Fruit fly (Drosophila melanogaster) whole organism, wandering third instar larva: ENCODE data around the gene bys.

Experiments used
- Abd-B ChIP-seq: fragments of >200 bp; optimal IDR thresholded peaks from 2 replicates; lab custom pipeline; 2017; ENCODE audit warnings: missing biosample characterization, missing genetic modification characterization
- CG32264 ChIP-seq: fragments of 200-800 bp; sonication (Bioruptor generic); optimal IDR thresholded peaks from 2 replicates; lab custom pipeline; 2016; ENCODE audit warnings: missing biosample characterization, missing genetic modification characterization
- CG9705 ChIP-seq: fragments of 200-800 bp; sonication (Bioruptor generic); optimal IDR thresholded peaks from 2 replicates; lab custom pipeline; 2018; ENCODE audit warnings: missing biosample characterization, mild to moderate bottlenecking, missing genetic modification characterization
- CrebA ChIP-seq: fragments of 200-800 bp; sonication (Bioruptor generic); optimal IDR thresholded peaks from 2 replicates; lab custom pipeline; 2016; ENCODE audit warnings: missing biosample characterization, mild to moderate bottlenecking, missing genetic modification characterization, borderline replicate concordance
- Dfd ChIP-seq: fragments of >200 bp; optimal IDR thresholded peaks from 2 replicates; lab custom pipeline; 2017; ENCODE audit warnings: missing biosample characterization, missing genetic modification characterization
- Dif ChIP-seq: fragments of 200-275, 200-300 bp; sonication (Bioruptor generic); optimal IDR thresholded peaks from 2 replicates; lab custom pipeline; 2018; ENCODE audit warnings: missing biosample characterization, missing genetic modification characterization; ENCODE audit not compliant: partially characterized antibody
- GATAd ChIP-seq: sonication (Bioruptor generic); optimal IDR thresholded peaks from 2 replicates; lab custom pipeline; 2016; ENCODE audit warnings: missing biosample characterization, missing genetic modification characterization
- Hnf4 ChIP-seq: fragments of 200-800 bp; sonication (Bioruptor generic); optimal IDR thresholded peaks from 2 replicates; lab custom pipeline; 2016; ENCODE audit warnings: missing biosample characterization, mild to moderate bottlenecking, missing genetic modification characterization
- Hr78 ChIP-seq: fragments of >200 bp; optimal IDR thresholded peaks from 2 replicates; lab custom pipeline; 2017; ENCODE audit warnings: missing biosample characterization, missing genetic modification characterization
- Hr83 ChIP-seq: fragments of 200-300 bp; sonication (Bioruptor generic); optimal IDR thresholded peaks from 2 replicates; lab custom pipeline; 2016; ENCODE audit warnings: missing biosample characterization, mild to moderate bottlenecking, missing genetic modification characterization, moderate library complexity; ENCODE audit not compliant: poor library complexity, severe bottlenecking
- Jra ChIP-seq: sonication (Bioruptor generic); optimal IDR thresholded peaks from 2 replicates; lab custom pipeline; 2016; ENCODE audit warnings: missing biosample characterization, missing genetic modification characterization
- Mio ChIP-seq: sonication (Bioruptor generic); optimal IDR thresholded peaks from 2 replicates; lab custom pipeline; 2016; ENCODE audit warnings: missing biosample characterization, missing genetic modification characterization
- Myc ChIP-seq: fragments of >200 bp; optimal IDR thresholded peaks from 2 replicates; lab custom pipeline; 2017
- N ChIP-seq: fragments of >200 bp; optimal IDR thresholded peaks from 2 replicates; lab custom pipeline; 2018; ENCODE audit warnings: missing biosample characterization, missing external identifiers, missing genetic modification characterization
- OdsH ChIP-seq: fragments of 200-800 bp; sonication (Bioruptor generic); optimal IDR thresholded peaks from 2 replicates; lab custom pipeline; 2016; ENCODE audit warnings: missing biosample characterization, mild to moderate bottlenecking, missing genetic modification characterization
- Rel ChIP-seq, 2 experiments: fragments of 200-800 bp; sonication (Bioruptor generic) in 1 of 2; optimal IDR thresholded peaks; 2 replicates in 1 of 2; 3 replicates in 1 of 2; lab custom pipeline; 2016 to 2019; ENCODE audit warnings: mild to moderate bottlenecking in 2 of 2, missing biosample characterization in 2 of 2, missing genetic modification characterization in 2 of 2, moderate library complexity in 1 of 2
- Sp1 ChIP-seq: fragments of 200-800 bp; sonication (Bioruptor generic); optimal IDR thresholded peaks from 3 replicates; lab custom pipeline; 2019; ENCODE audit warnings: missing biosample characterization, mild to moderate bottlenecking, missing genetic modification characterization, moderate library complexity
- Vsx2 ChIP-seq: fragments of 200-300, 225-300 bp; sonication (Bioruptor generic); optimal IDR thresholded peaks from 2 replicates; lab custom pipeline; 2018; ENCODE audit warnings: missing biosample characterization, missing genetic modification characterization; ENCODE audit not compliant: partially characterized antibody
- br ChIP-seq: fragments of 200-800 bp; sonication (Bioruptor generic); optimal IDR thresholded peaks from 2 replicates; lab custom pipeline; 2016; ENCODE audit warnings: missing biosample characterization, missing genetic modification characterization
- brk ChIP-seq: fragments of 200-800 bp; sonication (Bioruptor generic); optimal IDR thresholded peaks from 2 replicates; lab custom pipeline; 2016; ENCODE audit warnings: missing biosample characterization, mild to moderate bottlenecking, missing genetic modification characterization
- dl ChIP-seq, 2 experiments: fragments of 175-275, 200-275 bp in 1 of 2; fragments of 200-275 bp in 1 of 2; sonication (Bioruptor generic); optimal IDR thresholded peaks; lab custom pipeline; 2018; ENCODE audit warnings: mild to moderate bottlenecking in 2 of 2, missing biosample characterization in 2 of 2, missing genetic modification characterization in 2 of 2, moderate library complexity in 2 of 2; ENCODE audit not compliant: partially characterized antibody in 2 of 2, insufficient read depth in 1 of 2
- dmrt93B ChIP-seq: fragments of 200-800 bp; sonication (Bioruptor generic); optimal IDR thresholded peaks from 2 replicates; lab custom pipeline; 2018; ENCODE audit warnings: missing biosample characterization, mild to moderate bottlenecking, missing genetic modification characterization
- dsf ChIP-seq: sonication (Bioruptor generic); optimal IDR thresholded peaks from 2 replicates; lab custom pipeline; 2016; ENCODE audit warnings: missing biosample characterization, missing genetic modification characterization, borderline replicate concordance
- foxo ChIP-seq, 2 experiments: fragments of 200-800 bp; sonication (Bioruptor generic); optimal IDR thresholded peaks; 2 replicates in 1 of 2; 3 replicates in 1 of 2; lab custom pipeline; 2016 to 2017; ENCODE audit warnings: missing biosample characterization in 2 of 2, missing genetic modification characterization in 2 of 2
- fru ChIP-seq: fragments of 200-800 bp; sonication (Bioruptor generic); optimal IDR thresholded peaks from 3 replicates; lab custom pipeline; 2016; ENCODE audit warnings: missing biosample characterization, mild to moderate bottlenecking, missing genetic modification characterization
- h ChIP-seq: fragments of 200-800 bp; sonication (Bioruptor generic); optimal IDR thresholded peaks from 3 replicates; lab custom pipeline; 2016; ENCODE audit warnings: missing biosample characterization, mild to moderate bottlenecking, missing genetic modification characterization
- jim ChIP-seq: fragments of 175-275, 200-325 bp; sonication (Bioruptor generic); optimal IDR thresholded peaks from 2 replicates; lab custom pipeline; 2016; ENCODE audit warnings: missing biosample characterization, mild to moderate bottlenecking, missing genetic modification characterization
- lola ChIP-seq: fragments of >200 bp; optimal IDR thresholded peaks from 2 replicates; lab custom pipeline; 2017; ENCODE audit warnings: missing biosample characterization, missing genetic modification characterization
- pan ChIP-seq: fragments of >200 bp; optimal IDR thresholded peaks from 2 replicates; lab custom pipeline; 2017
- psq ChIP-seq: fragments of 200-800 bp; sonication (Bioruptor generic); optimal IDR thresholded peaks from 3 replicates; lab custom pipeline; 2017; ENCODE audit warnings: missing biosample characterization, mild to moderate bottlenecking, missing genetic modification characterization, moderate library complexity
- rgr ChIP-seq: fragments of 200-800 bp; sonication (Bioruptor generic); optimal IDR thresholded peaks from 3 replicates; lab custom pipeline; 2016; ENCODE audit warnings: missing biosample characterization, mild to moderate bottlenecking, missing genetic modification characterization
- sage ChIP-seq: fragments of 200-800 bp; sonication (Bioruptor generic); optimal IDR thresholded peaks from 2 replicates; lab custom pipeline; 2016; ENCODE audit warnings: missing biosample characterization, mild to moderate bottlenecking, missing genetic modification characterization
- sv ChIP-seq: fragments of 200-800 bp; sonication (Bioruptor generic); optimal IDR thresholded peaks from 3 replicates; lab custom pipeline; 2016; ENCODE audit warnings: missing biosample characterization, missing genetic modification characterization
- tai ChIP-seq: sonication (Bioruptor generic); optimal IDR thresholded peaks from 2 replicates; lab custom pipeline; 2016; ENCODE audit warnings: missing biosample characterization, missing genetic modification characterization
- usp ChIP-seq: fragments of >200 bp; optimal IDR thresholded peaks from 2 replicates; lab custom pipeline; 2017; ENCODE audit warnings: missing biosample characterization, missing genetic modification characterization
- woc ChIP-seq: sonication (Bioruptor generic); optimal IDR thresholded peaks from 2 replicates; lab custom pipeline; 2016; ENCODE audit warnings: missing biosample characterization, mild to moderate bottlenecking, missing genetic modification characterization

The bys gene

dm6 chrX:7924913-7925312 is 23.2 kb downstream of the bys start:
- TF ChIP-seq CG32264 (GFP tag; lab: Kevin White, UChicago) (no peak), pan (lab: Kevin White, UChicago) (no peak), lola (no peak), Hnf4 (GFP tag; lab: Kevin White, UChicago) (no peak), Mio (GFP tag; lab: Kevin White, UChicago) (no peak), Vsx2 (GFP tag; lab: Kevin White, UChicago) (no peak)

- TF ChIP-seq usp (GFP tag; lab: Kevin White, UChicago) (no peak), dl (GFP tag; optimal IDR thresholded peaks at IDR 0.05; lab: Kevin White, UChicago; ENCODE audit: insufficient read depth in 1 of 2, partially characterized antibody in 2 of 2) (peak; percentile 10 to 64), Sp1 (GFP tag; lab: Kevin White, UChicago) (no peak), N (no peak), Hnf4 (GFP tag; lab: Kevin White, UChicago) (peak; percentile 2), rgr (GFP tag; lab: Kevin White, UChicago) (no peak), GATAd (GFP tag; lab: Kevin White, UChicago) (no peak), Dif (GFP tag; lab: Kevin White, UChicago) (peak; percentile 47), Hr83 (GFP tag; lab: Kevin White, UChicago) (no peak), sv (GFP tag; lab: Kevin White, UChicago) (no peak), lola (no peak)
- TF ChIP-seq, all 38 proteins: peak for 3
Observed at dm6 chrX:7930236-7931027, 28.8 kb downstream of the bys start.

- peak; percentile 54 for TF ChIP-seq Dif (GFP tag; lab: Kevin White, UChicago)
- TF ChIP-seq h: peak; percentile 7
- no peak for TF ChIP-seq tai
- peak; percentile 7 for TF ChIP-seq Mio (GFP tag; lab: Kevin White, UChicago)
- peak; percentile 7 to 47 for TF ChIP-seq dl (GFP tag; optimal IDR thresholded peaks at IDR 0.05; lab: Kevin White, UChicago; ENCODE audit: insufficient read depth in 1 of 2, partially characterized antibody in 2 of 2)
- TF ChIP-seq br (GFP tag; lab: Kevin White, UChicago): no peak
- TF ChIP-seq rgr (GFP tag; lab: Kevin White, UChicago): peak; percentile 4
- TF ChIP-seq brk: peak; percentile 34
- peak; percentile 8 for TF ChIP-seq Sp1 (GFP tag; lab: Kevin White, UChicago)
Observed at dm6 chrX:7931028-7931549, 29.4 kb downstream of the bys start, which contains the start of gene mahe. Gene mahe (minus strand): TSS chrX:7931382.

DNA sequence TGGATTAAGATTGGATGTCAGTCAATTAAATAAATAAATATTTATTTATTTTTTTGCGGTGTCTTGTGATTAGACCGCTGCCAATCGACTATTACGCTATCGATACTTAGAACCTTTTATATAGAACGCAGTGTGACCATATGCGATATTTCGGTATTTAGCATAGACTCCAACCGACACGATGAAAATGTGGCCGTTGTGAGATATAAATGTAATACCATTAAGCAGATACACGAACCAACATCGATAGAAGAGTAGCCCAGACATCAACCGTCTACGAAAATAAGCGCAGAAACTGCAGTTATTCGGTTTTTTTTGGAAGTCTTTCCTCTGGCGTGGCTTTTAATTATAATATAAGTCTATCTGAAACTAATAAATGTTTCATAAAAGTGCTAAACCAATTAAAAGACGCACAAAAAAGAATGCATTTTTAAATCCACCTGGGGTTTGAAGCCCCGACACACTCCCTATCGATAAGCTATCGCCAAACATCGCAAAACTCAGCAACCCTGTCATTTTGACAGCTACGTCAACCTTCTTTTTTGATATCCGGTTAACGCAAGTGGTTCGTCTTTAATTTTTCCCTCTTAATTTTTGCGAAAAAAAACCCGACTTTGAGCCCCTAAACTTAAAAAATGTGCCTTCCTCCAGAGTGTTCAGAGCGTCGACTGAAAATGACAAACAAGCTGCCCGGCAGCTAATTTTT is 31.7 kb downstream of the bys start, which contains the start of the genes Dhdds and RpS14a:
Gene Dhdds, minus strand, starts transcription at position 142 of the 706 bp plus-strand sequence.
Gene RpS14a, plus strand, starts transcription at position 533 of the 706 bp plus-strand sequence.
- no peak for TF ChIP-seq Abd-B (GFP tag; lab: Kevin White, UChicago)
- TF ChIP-seq pan (lab: Kevin White, UChicago): no peak
- TF ChIP-seq brk: peak; percentile 65
- TF ChIP-seq Mio (GFP tag; lab: Kevin White, UChicago): no peak
- TF ChIP-seq Sp1 (GFP tag; lab: Kevin White, UChicago): peak; percentile 66
- peak; percentile 39 for TF ChIP-seq OdsH (GFP tag; lab: Kevin White, UChicago)
- peak; percentile 81 for TF ChIP-seq dmrt93B (GFP tag; lab: Kevin White, UChicago)
- no peak for TF ChIP-seq lola
- TF ChIP-seq jim (GFP tag; lab: Kevin White, UChicago): no peak
- TF ChIP-seq fru (GFP tag; lab: Kevin White, UChicago): peak; percentile 42
- TF ChIP-seq sage (GFP tag; lab: Kevin White, UChicago): peak; percentile 12
- TF ChIP-seq Hr83 (GFP tag; lab: Kevin White, UChicago): peak; percentile 44
- no peak for TF ChIP-seq dsf
- no peak for TF ChIP-seq Dfd (GFP tag; lab: Kevin White, UChicago)
- TF ChIP-seq Hnf4 (GFP tag; lab: Kevin White, UChicago): peak; percentile 10
- TF ChIP-seq Hr78 (GFP tag; lab: Kevin White, UChicago): no peak
- TF ChIP-seq dl (GFP tag; optimal IDR thresholded peaks at IDR 0.05; lab: Kevin White, UChicago; ENCODE audit: insufficient read depth in 1 of 2, partially characterized antibody in 2 of 2): no peak
- no peak for TF ChIP-seq Rel (GFP tag; optimal IDR thresholded peaks at IDR 0.05; lab: Kevin White, UChicago)
- peak; percentile 0 for TF ChIP-seq Rel (tag; optimal IDR thresholded peaks at IDR 0.05; lab: Kevin White, UChicago)
- TF ChIP-seq Vsx2 (GFP tag; lab: Kevin White, UChicago): no peak
- TF ChIP-seq h: peak; percentile 46
- no peak for TF ChIP-seq Jra (GFP tag; lab: Kevin White, UChicago)
- no peak for TF ChIP-seq Dif (GFP tag; lab: Kevin White, UChicago)
- no peak for TF ChIP-seq CrebA (GFP tag; lab: Kevin White, UChicago)
- peak; percentile 50 for TF ChIP-seq CG9705 (GFP tag; lab: Kevin White, UChicago)
- peak; percentile 60 for TF ChIP-seq Myc (lab: Kevin White, UChicago)
- TF ChIP-seq CG32264 (GFP tag; lab: Kevin White, UChicago): no peak
- peak; percentile 37 for TF ChIP-seq psq (GFP tag; lab: Kevin White, UChicago)
- peak; percentile 48 for TF ChIP-seq br (GFP tag; lab: Kevin White, UChicago)
- TF ChIP-seq foxo (GFP tag; optimal IDR thresholded peaks at IDR 0.05; lab: Kevin White, UChicago): peak in 1 of 2 experiments; percentile 34
- peak; percentile 39 for TF ChIP-seq sv (GFP tag; lab: Kevin White, UChicago)
- no peak for TF ChIP-seq usp (GFP tag; lab: Kevin White, UChicago)
- peak; percentile 4 for TF ChIP-seq woc (GFP tag; lab: Kevin White, UChicago)
- no peak for TF ChIP-seq GATAd (GFP tag; lab: Kevin White, UChicago)
